Fruit fly (Drosophila melanogaster) whole organism, wandering third instar larva: ENCODE results near the gene moi.

Experiments used
- CG9705 ChIP-seq: fragments of 200-800 bp; sonication (Bioruptor generic); optimal IDR thresholded peaks from 2 replicates; lab custom pipeline; 2018; ENCODE audit warnings: missing biosample characterization, mild to moderate bottlenecking, missing genetic modification characterization
- CrebA ChIP-seq: fragments of 200-800 bp; sonication (Bioruptor generic); optimal IDR thresholded peaks from 2 replicates; lab custom pipeline; 2016; ENCODE audit warnings: missing biosample characterization, mild to moderate bottlenecking, missing genetic modification characterization, borderline replicate concordance
- Dfd ChIP-seq: fragments of >200 bp; optimal IDR thresholded peaks from 2 replicates; lab custom pipeline; 2017; ENCODE audit warnings: missing biosample characterization, missing genetic modification characterization
- Dif ChIP-seq: fragments of 200-275, 200-300 bp; sonication (Bioruptor generic); optimal IDR thresholded peaks from 2 replicates; lab custom pipeline; 2018; ENCODE audit warnings: missing biosample characterization, missing genetic modification characterization; ENCODE audit not compliant: partially characterized antibody
- GATAd ChIP-seq: sonication (Bioruptor generic); optimal IDR thresholded peaks from 2 replicates; lab custom pipeline; 2016; ENCODE audit warnings: missing biosample characterization, missing genetic modification characterization
- HLH106 ChIP-seq: fragments of 200-800 bp; optimal IDR thresholded peaks from 3 replicates; lab custom pipeline; 2019; ENCODE audit warnings: missing biosample characterization, mild to moderate bottlenecking, missing genetic modification characterization, moderate library complexity
- Hnf4 ChIP-seq: fragments of 200-800 bp; sonication (Bioruptor generic); optimal IDR thresholded peaks from 2 replicates; lab custom pipeline; 2016; ENCODE audit warnings: missing biosample characterization, mild to moderate bottlenecking, missing genetic modification characterization
- Hr78 ChIP-seq: fragments of >200 bp; optimal IDR thresholded peaks from 2 replicates; lab custom pipeline; 2017; ENCODE audit warnings: missing biosample characterization, missing genetic modification characterization
- Hr83 ChIP-seq: fragments of 200-300 bp; sonication (Bioruptor generic); optimal IDR thresholded peaks from 2 replicates; lab custom pipeline; 2016; ENCODE audit warnings: missing biosample characterization, mild to moderate bottlenecking, missing genetic modification characterization, moderate library complexity; ENCODE audit not compliant: poor library complexity, severe bottlenecking
- Jra ChIP-seq: sonication (Bioruptor generic); optimal IDR thresholded peaks from 2 replicates; lab custom pipeline; 2016; ENCODE audit warnings: missing biosample characterization, missing genetic modification characterization
- Mio ChIP-seq: sonication (Bioruptor generic); optimal IDR thresholded peaks from 2 replicates; lab custom pipeline; 2016; ENCODE audit warnings: missing biosample characterization, missing genetic modification characterization
- Myc ChIP-seq: fragments of >200 bp; optimal IDR thresholded peaks from 2 replicates; lab custom pipeline; 2017
- N ChIP-seq: fragments of >200 bp; optimal IDR thresholded peaks from 2 replicates; lab custom pipeline; 2018; ENCODE audit warnings: missing biosample characterization, missing external identifiers, missing genetic modification characterization
- OdsH ChIP-seq: fragments of 200-800 bp; sonication (Bioruptor generic); optimal IDR thresholded peaks from 2 replicates; lab custom pipeline; 2016; ENCODE audit warnings: missing biosample characterization, mild to moderate bottlenecking, missing genetic modification characterization
- Rel ChIP-seq, 2 experiments: fragments of 200-800 bp; sonication (Bioruptor generic) in 1 of 2; optimal IDR thresholded peaks; 2 replicates in 1 of 2; 3 replicates in 1 of 2; lab custom pipeline; 2016 to 2019; ENCODE audit warnings: mild to moderate bottlenecking in 2 of 2, missing biosample characterization in 2 of 2, missing genetic modification characterization in 2 of 2, moderate library complexity in 1 of 2
- Sp1 ChIP-seq: fragments of 200-800 bp; sonication (Bioruptor generic); optimal IDR thresholded peaks from 3 replicates; lab custom pipeline; 2019; ENCODE audit warnings: missing biosample characterization, mild to moderate bottlenecking, missing genetic modification characterization, moderate library complexity
- Vsx2 ChIP-seq: fragments of 200-300, 225-300 bp; sonication (Bioruptor generic); optimal IDR thresholded peaks from 2 replicates; lab custom pipeline; 2018; ENCODE audit warnings: missing biosample characterization, missing genetic modification characterization; ENCODE audit not compliant: partially characterized antibody
- br ChIP-seq: fragments of 200-800 bp; sonication (Bioruptor generic); optimal IDR thresholded peaks from 2 replicates; lab custom pipeline; 2016; ENCODE audit warnings: missing biosample characterization, missing genetic modification characterization
- brk ChIP-seq: fragments of 200-800 bp; sonication (Bioruptor generic); optimal IDR thresholded peaks from 2 replicates; lab custom pipeline; 2016; ENCODE audit warnings: missing biosample characterization, mild to moderate bottlenecking, missing genetic modification characterization
- dmrt93B ChIP-seq: fragments of 200-800 bp; sonication (Bioruptor generic); optimal IDR thresholded peaks from 2 replicates; lab custom pipeline; 2018; ENCODE audit warnings: missing biosample characterization, mild to moderate bottlenecking, missing genetic modification characterization
- dsf ChIP-seq: sonication (Bioruptor generic); optimal IDR thresholded peaks from 2 replicates; lab custom pipeline; 2016; ENCODE audit warnings: missing biosample characterization, missing genetic modification characterization, borderline replicate concordance
- foxo ChIP-seq, 2 experiments: fragments of 200-800 bp; sonication (Bioruptor generic); optimal IDR thresholded peaks; 2 replicates in 1 of 2; 3 replicates in 1 of 2; lab custom pipeline; 2016 to 2017; ENCODE audit warnings: missing biosample characterization in 2 of 2, missing genetic modification characterization in 2 of 2
- fru ChIP-seq: fragments of 200-800 bp; sonication (Bioruptor generic); optimal IDR thresholded peaks from 3 replicates; lab custom pipeline; 2016; ENCODE audit warnings: missing biosample characterization, mild to moderate bottlenecking, missing genetic modification characterization
- h ChIP-seq: fragments of 200-800 bp; sonication (Bioruptor generic); optimal IDR thresholded peaks from 3 replicates; lab custom pipeline; 2016; ENCODE audit warnings: missing biosample characterization, mild to moderate bottlenecking, missing genetic modification characterization
- lola ChIP-seq: fragments of >200 bp; optimal IDR thresholded peaks from 2 replicates; lab custom pipeline; 2017; ENCODE audit warnings: missing biosample characterization, missing genetic modification characterization
- psq ChIP-seq: fragments of 200-800 bp; sonication (Bioruptor generic); optimal IDR thresholded peaks from 3 replicates; lab custom pipeline; 2017; ENCODE audit warnings: missing biosample characterization, mild to moderate bottlenecking, missing genetic modification characterization, moderate library complexity
- rgr ChIP-seq: fragments of 200-800 bp; sonication (Bioruptor generic); optimal IDR thresholded peaks from 3 replicates; lab custom pipeline; 2016; ENCODE audit warnings: missing biosample characterization, mild to moderate bottlenecking, missing genetic modification characterization
- sv ChIP-seq: fragments of 200-800 bp; sonication (Bioruptor generic); optimal IDR thresholded peaks from 3 replicates; lab custom pipeline; 2016; ENCODE audit warnings: missing biosample characterization, missing genetic modification characterization
- tai ChIP-seq: sonication (Bioruptor generic); optimal IDR thresholded peaks from 2 replicates; lab custom pipeline; 2016; ENCODE audit warnings: missing biosample characterization, missing genetic modification characterization
- usp ChIP-seq: fragments of >200 bp; optimal IDR thresholded peaks from 2 replicates; lab custom pipeline; 2017; ENCODE audit warnings: missing biosample characterization, missing genetic modification characterization

The moi gene

dm6 chr3R:18226043-18226808 is 29.1 kb upstream of the moi start, which contains the start of the genes CG7168 and Mdh2:
Gene CG7168, minus strand, starts transcription at chr3R:18226082.
Gene Mdh2, plus strand, starts transcription at chr3R:18226396.
- TF ChIP-seq Sp1 (GFP tag; lab: Kevin White, UChicago) = peak; percentile 13
- no peak for TF ChIP-seq br (GFP tag; lab: Kevin White, UChicago)
- peak; percentile 1 for TF ChIP-seq Hnf4 (GFP tag; lab: Kevin White, UChicago)
- no peak for TF ChIP-seq GATAd
- TF ChIP-seq Rel (GFP tag; optimal IDR thresholded peaks at IDR 0.05; lab: Kevin White, UChicago) = no peak
- peak; percentile 95 for TF ChIP-seq Rel (tag; optimal IDR thresholded peaks at IDR 0.05; lab: Kevin White, UChicago)
- TF ChIP-seq HLH106 (tag; lab: Kevin White, UChicago) = peak; percentile 10
- peak; percentile 5 for TF ChIP-seq dsf (GFP tag; lab: Kevin White, UChicago)
- TF ChIP-seq Dif (GFP tag; lab: Kevin White, UChicago) = peak; percentile 4
- TF ChIP-seq psq (GFP tag; lab: Kevin White, UChicago) = no peak
- TF ChIP-seq foxo (GFP tag; optimal IDR thresholded peaks at IDR 0.05; lab: Kevin White, UChicago) = peak in 1 of 2 experiments; percentile 15
- peak; percentile 34 for TF ChIP-seq h
- TF ChIP-seq lola (GFP tag; lab: Kevin White, UChicago) = no peak

- no peak for TF ChIP-seq fru (GFP tag; lab: Kevin White, UChicago)
Observed at dm6 chr3R:18226809-18227157, 28.5 kb upstream of the moi start.

dm6 chr3R:18227385-18227784 is 27.9 kb upstream of the moi start:
- no peak for TF ChIP-seq Hr83 (GFP tag; lab: Kevin White, UChicago)
- TF ChIP-seq brk (GFP tag; lab: Kevin White, UChicago) = no peak
- no peak for TF ChIP-seq CG9705 (GFP tag; lab: Kevin White, UChicago)
- no peak for TF ChIP-seq Myc (lab: Kevin White, UChicago)
- no peak for TF ChIP-seq br (GFP tag; lab: Kevin White, UChicago)
- no peak for TF ChIP-seq OdsH (GFP tag; lab: Kevin White, UChicago)
- TF ChIP-seq Dif (GFP tag; lab: Kevin White, UChicago) = no peak
- no peak for TF ChIP-seq Vsx2 (GFP tag; lab: Kevin White, UChicago)
- no peak for TF ChIP-seq tai
- TF ChIP-seq Mio (GFP tag; lab: Kevin White, UChicago) = no peak
- TF ChIP-seq Dfd = no peak
- no peak for TF ChIP-seq dmrt93B
- no peak for TF ChIP-seq usp (GFP tag; lab: Kevin White, UChicago)
- TF ChIP-seq N (GFP tag; lab: Kevin White, UChicago) = no peak
- no peak for TF ChIP-seq Hr78 (GFP tag; lab: Kevin White, UChicago)
- no peak for TF ChIP-seq lola (GFP tag; lab: Kevin White, UChicago)
- TF ChIP-seq sv (GFP tag; lab: Kevin White, UChicago) = no peak

- TF ChIP-seq lola (GFP tag; lab: Kevin White, UChicago) = no peak
- no peak for TF ChIP-seq CG9705 (GFP tag; lab: Kevin White, UChicago)
- TF ChIP-seq N (GFP tag; lab: Kevin White, UChicago) = no peak
- TF ChIP-seq usp (GFP tag; lab: Kevin White, UChicago) = no peak
- TF ChIP-seq psq (GFP tag; lab: Kevin White, UChicago) = no peak
- TF ChIP-seq foxo (GFP tag; optimal IDR thresholded peaks at IDR 0.05; lab: Kevin White, UChicago) = peak in 1 of 2 experiments; percentile 9
- TF ChIP-seq Jra (GFP tag; lab: Kevin White, UChicago) = no peak
- TF ChIP-seq rgr = peak; percentile 3
- TF ChIP-seq OdsH (GFP tag; lab: Kevin White, UChicago) = no peak
- TF ChIP-seq Dfd = no peak
- TF ChIP-seq Hr83 (GFP tag; lab: Kevin White, UChicago) = no peak
- no peak for TF ChIP-seq CrebA (GFP tag; lab: Kevin White, UChicago)
Observed at dm6 chr3R:18228713-18229222, 26.6 kb upstream of the moi start.
